Worm (Caenorhabditis elegans): Measurements from ENCODE around the gene F52D10.4.

The F52D10.4 gene

ce11 chrX:11640463-11640995, 23.3 kb downstream of the F52D10.4 start:
- TF ChIP-seq tbx-37 (GFP tag; conservative IDR thresholded peaks at IDR 0.05), result no peak
- TF ChIP-seq tbx-11 (GFP tag; IDR thresholded peaks at IDR 0.05), result no peak
- no peak for TF ChIP-seq tra-4 (tag; optimal IDR thresholded peaks at IDR 0.05)
- TF ChIP-seq B0310.2 (tag; optimal IDR thresholded peaks at IDR 0.05), result no peak
- no peak for TF ChIP-seq hmbx-1 (tag; optimal IDR thresholded peaks at IDR 0.05)
- TF ChIP-seq ama-1 (optimal IDR thresholded peaks at IDR 0.05), result no peak
- no peak for TF ChIP-seq pes-1 (GFP tag; IDR thresholded peaks at IDR 0.05)
- no peak for TF ChIP-seq sea-1 (GFP tag; conservative IDR thresholded peaks at IDR 0.05)
- no peak for TF ChIP-seq ets-7 (tag; optimal IDR thresholded peaks at IDR 0.05)
- no peak for TF ChIP-seq aly-1 (tag; optimal IDR thresholded peaks at IDR 0.05)
- TF ChIP-seq hmg-4 (GFP tag; optimal IDR thresholded peaks at IDR 0.05), result no peak
- TF ChIP-seq ceh-13 (GFP tag; optimal IDR thresholded peaks at IDR 0.05), result no peak
- TF ChIP-seq flt-1 (GFP tag; IDR thresholded peaks at IDR 0.05), result no peak
- TF ChIP-seq F13C5.2 (tag; optimal IDR thresholded peaks at IDR 0.05), result no peak
- TF ChIP-seq scrt-1 (GFP tag; IDR thresholded peaks at IDR 0.05), result no peak
- TF ChIP-seq hnd-1 (tag; optimal IDR thresholded peaks at IDR 0.05), result no peak

- TF ChIP-seq hmbx-1 (tag; optimal IDR thresholded peaks at IDR 0.05) (no peak), ama-1 (optimal IDR thresholded peaks at IDR 0.05) (no peak), tra-4 (tag; optimal IDR thresholded peaks at IDR 0.05) (no peak), tbx-37 (GFP tag; conservative IDR thresholded peaks at IDR 0.05) (no peak), sea-1 (GFP tag; conservative IDR thresholded peaks at IDR 0.05) (no peak), tbx-11 (GFP tag; IDR thresholded peaks at IDR 0.05) (no peak), hmg-4 (GFP tag; optimal IDR thresholded peaks at IDR 0.05) (no peak), ets-7 (tag; optimal IDR thresholded peaks at IDR 0.05) (no peak), hnd-1 (tag; optimal IDR thresholded peaks at IDR 0.05) (no peak), flt-1 (GFP tag; IDR thresholded peaks at IDR 0.05) (no peak)
Observed at ce11 chrX:11641562-11641961, 24.3 kb downstream of the F52D10.4 start.

- TF ChIP-seq F13C5.2 (tag; optimal IDR thresholded peaks at IDR 0.05) (peak; percentile 66), tra-4 (tag; optimal IDR thresholded peaks at IDR 0.05) (peak; percentile 26), hnd-1 (tag; optimal IDR thresholded peaks at IDR 0.05) (peak; percentile 30), ceh-13 (GFP tag; optimal IDR thresholded peaks at IDR 0.05) (peak; percentile 36), tbx-37 (GFP tag; conservative IDR thresholded peaks at IDR 0.05) (0 out of 2 replicates have a peak, but pooled peaks have one; percentile 3), hmbx-1 (tag; optimal IDR thresholded peaks at IDR 0.05) (peak; percentile 79), hmg-4 (GFP tag; optimal IDR thresholded peaks at IDR 0.05) (peak; percentile 82), B0310.2 (tag; optimal IDR thresholded peaks at IDR 0.05) (peak; percentile 77), ceh-36 (tag; optimal IDR thresholded peaks at IDR 0.05) (peak; percentile 63)
Observed at ce11 chrX:11643767-11644235, 26.5 kb downstream of the F52D10.4 start, which contains the start of gene sto-4. TSS of gene sto-4 (plus strand) at chrX:11644126.

ce11 chrX:11645517-11645916, 28.2 kb downstream of the F52D10.4 start:
- TF ChIP-seq ets-7 (tag; optimal IDR thresholded peaks at IDR 0.05) (no peak), scrt-1 (GFP tag; IDR thresholded peaks at IDR 0.05) (0 out of 2 replicates have a peak, but pooled peaks have one; percentile 19), tbx-37 (GFP tag; conservative IDR thresholded peaks at IDR 0.05) (0 out of 2 replicates have a peak, but pooled peaks have one; percentile 23), pes-1 (GFP tag; IDR thresholded peaks at IDR 0.05) (peak; percentile 70)

- no peak for TF ChIP-seq scrt-1 (GFP tag; IDR thresholded peaks at IDR 0.05)
- no peak for TF ChIP-seq ama-1 (optimal IDR thresholded peaks at IDR 0.05)
- TF ChIP-seq ceh-36 (tag; optimal IDR thresholded peaks at IDR 0.05), result no peak
- TF ChIP-seq B0310.2 (tag; optimal IDR thresholded peaks at IDR 0.05), result no peak
- TF ChIP-seq flt-1 (GFP tag; IDR thresholded peaks at IDR 0.05), result no peak
- no peak for TF ChIP-seq F13C5.2 (tag; optimal IDR thresholded peaks at IDR 0.05)
- TF ChIP-seq hmbx-1 (tag; optimal IDR thresholded peaks at IDR 0.05), result no peak
- TF ChIP-seq hnd-1 (tag; optimal IDR thresholded peaks at IDR 0.05), result no peak
- no peak for TF ChIP-seq pes-1 (GFP tag; IDR thresholded peaks at IDR 0.05)
- no peak for TF ChIP-seq ceh-13 (GFP tag; optimal IDR thresholded peaks at IDR 0.05)
- TF ChIP-seq sea-1 (GFP tag; conservative IDR thresholded peaks at IDR 0.05), result no peak
- no peak for TF ChIP-seq ets-7 (tag; optimal IDR thresholded peaks at IDR 0.05)
- no peak for TF ChIP-seq aly-1 (tag; optimal IDR thresholded peaks at IDR 0.05)
- TF ChIP-seq tbx-11 (GFP tag; IDR thresholded peaks at IDR 0.05), result no peak
- TF ChIP-seq tbx-37 (GFP tag; conservative IDR thresholded peaks at IDR 0.05), result no peak
Observed at ce11 chrX:11647165-11647564, 29.9 kb downstream of the F52D10.4 start, which contains the start of gene T04F8.8. TSS of gene T04F8.8 (plus strand) at chrX:11647465.

ce11 chrX:11650751-11651150, 33.5 kb downstream of the F52D10.4 start, which contains the start of gene cutl-11:
TSS of gene cutl-11 (minus strand) at chrX:11650851.
- TF ChIP-seq hnd-1 (tag; optimal IDR thresholded peaks at IDR 0.05) (no peak), scrt-1 (GFP tag; IDR thresholded peaks at IDR 0.05) (no peak), tbx-37 (GFP tag; conservative IDR thresholded peaks at IDR 0.05) (no peak), flt-1 (GFP tag; IDR thresholded peaks at IDR 0.05) (no peak), ceh-13 (GFP tag; optimal IDR thresholded peaks at IDR 0.05) (no peak), ets-7 (tag; optimal IDR thresholded peaks at IDR 0.05) (no peak), tra-4 (tag; optimal IDR thresholded peaks at IDR 0.05) (no peak), hmg-4 (GFP tag; optimal IDR thresholded peaks at IDR 0.05) (no peak), ama-1 (optimal IDR thresholded peaks at IDR 0.05) (no peak)

ce11 chrX:11656519-11657006, 39.3 kb downstream of the F52D10.4 start, which contains the start of gene T04F8.2:
TSS of gene T04F8.2 (minus strand) at chrX:11656569.
- TF ChIP-seq hmbx-1 (tag; optimal IDR thresholded peaks at IDR 0.05), result no peak
- TF ChIP-seq flt-1 (GFP tag; IDR thresholded peaks at IDR 0.05), result no peak
- no peak for TF ChIP-seq ceh-13 (GFP tag; optimal IDR thresholded peaks at IDR 0.05)
- no peak for TF ChIP-seq sea-1 (GFP tag; conservative IDR thresholded peaks at IDR 0.05)
- no peak for TF ChIP-seq ets-7 (tag; optimal IDR thresholded peaks at IDR 0.05)
- TF ChIP-seq F13C5.2 (tag; optimal IDR thresholded peaks at IDR 0.05), result no peak
- TF ChIP-seq hnd-1 (tag; optimal IDR thresholded peaks at IDR 0.05), result no peak
- TF ChIP-seq scrt-1 (GFP tag; IDR thresholded peaks at IDR 0.05), result no peak
- no peak for TF ChIP-seq pes-1 (GFP tag; IDR thresholded peaks at IDR 0.05)
- no peak for TF ChIP-seq hmg-4 (GFP tag; optimal IDR thresholded peaks at IDR 0.05)
- TF ChIP-seq ceh-36 (tag; optimal IDR thresholded peaks at IDR 0.05), result no peak
- no peak for TF ChIP-seq tra-4 (tag; optimal IDR thresholded peaks at IDR 0.05)
- no peak for TF ChIP-seq aly-1 (tag; optimal IDR thresholded peaks at IDR 0.05)
- no peak for TF ChIP-seq tbx-11 (GFP tag; IDR thresholded peaks at IDR 0.05)
- no peak for TF ChIP-seq B0310.2 (tag; optimal IDR thresholded peaks at IDR 0.05)
- no peak for TF ChIP-seq tbx-37 (GFP tag; conservative IDR thresholded peaks at IDR 0.05)

Measured in whole organism, early embryonic.